Worm (Caenorhabditis elegans): ENCODE results near the gene F35D2.3.

Gene F35D2.3

ce11 chrII:7547269-7547668, 23.1 kb upstream of the F35D2.3 start:
- TF ChIP-seq nhr-77 (tag; optimal IDR thresholded peaks at IDR 0.05) = no peak
- TF ChIP-seq nhr-11 (tag; optimal IDR thresholded peaks at IDR 0.05) = no peak
- TF ChIP-seq nhr-67 (tag; optimal IDR thresholded peaks at IDR 0.05) = no peak
- TF ChIP-seq ztf-4 (tag; optimal IDR thresholded peaks at IDR 0.05) = no peak
- no peak for TF ChIP-seq ceh-9 (tag; optimal IDR thresholded peaks at IDR 0.05)

- TF ChIP-seq nhr-77 (tag; optimal IDR thresholded peaks at IDR 0.05) (no peak), nhr-28 (tag; optimal IDR thresholded peaks at IDR 0.05) (no peak), unc-39 (tag; optimal IDR thresholded peaks at IDR 0.05) (no peak), nhr-23 (tag; optimal IDR thresholded peaks at IDR 0.05) (no peak)
These were observed 22.4 kb upstream of the F35D2.3 start, which contains the start of gene fbxa-224 for ce11 chrII:7548044-7548443. fbxa-224 (minus strand) TSS chrII:7548144.

DNA sequence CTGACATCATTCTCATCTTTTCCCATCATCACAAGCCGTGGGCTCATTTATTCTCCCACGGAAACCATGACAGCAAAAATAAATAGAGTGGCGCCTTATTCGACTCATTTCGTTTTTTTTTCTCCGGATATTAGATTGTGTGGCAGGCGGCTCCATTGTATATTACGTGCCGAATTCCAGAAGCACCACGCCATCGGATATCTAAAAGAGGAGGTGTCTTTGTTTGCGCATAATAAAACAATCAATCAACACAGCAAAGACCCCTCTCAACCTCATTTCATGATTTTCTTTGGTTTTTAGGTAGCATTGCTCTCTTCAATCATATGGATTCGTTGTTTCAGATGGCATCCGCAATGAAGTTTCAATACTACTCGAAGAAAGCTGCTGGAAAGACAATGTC, 21.4 kb upstream of the F35D2.3 start, which contains the start of gene tph-1:
TSS of gene tph-1 (plus strand) at position 301 of the 400 bp plus-strand sequence.
- TF ChIP-seq egl-27 (tag; optimal IDR thresholded peaks at IDR 0.05) = no peak
- TF ChIP-seq fkh-10 (GFP tag; optimal IDR thresholded peaks at IDR 0.05) = no peak
- TF ChIP-seq elt-2 (tag; optimal IDR thresholded peaks at IDR 0.05) = no peak
- TF ChIP-seq skn-1 (tag; optimal IDR thresholded peaks at IDR 0.05) = no peak
- TF ChIP-seq nhr-77 (tag; optimal IDR thresholded peaks at IDR 0.05) = no peak
- no peak for TF ChIP-seq nhr-67 (tag; optimal IDR thresholded peaks at IDR 0.05)
- TF ChIP-seq elt-1 (tag; optimal IDR thresholded peaks at IDR 0.05) = no peak
- no peak for TF ChIP-seq tbx-2 (tag; optimal IDR thresholded peaks at IDR 0.05)
- TF ChIP-seq ztf-4 (tag; optimal IDR thresholded peaks at IDR 0.05) = no peak

DNA sequence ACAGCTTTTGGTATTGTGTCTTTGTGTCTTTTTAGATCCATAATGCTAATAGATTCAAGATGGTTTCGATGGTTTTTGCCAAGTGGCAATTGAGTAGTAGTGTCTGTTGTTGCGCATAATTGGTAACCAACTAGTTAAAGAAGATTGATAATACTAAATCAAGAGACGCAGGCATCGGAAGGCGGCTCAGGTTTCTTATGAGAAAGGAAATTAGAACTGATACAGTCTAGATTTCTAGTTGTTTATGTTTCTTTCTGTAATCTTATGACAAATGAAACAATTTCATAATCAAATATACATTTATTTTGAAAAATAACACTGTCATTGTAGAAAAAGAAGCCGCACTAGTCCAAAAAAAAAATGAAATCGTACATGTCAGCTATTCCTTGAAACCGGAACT, 16.6 kb upstream of the F35D2.3 start, which contains the start of gene ZK1290.10:
TSS of gene ZK1290.10 (minus strand) at position 101 of the 400 bp plus-strand sequence.
- TF ChIP-seq nhr-237 (tag; optimal IDR thresholded peaks at IDR 0.05) (no peak), lsy-12 (tag; optimal IDR thresholded peaks at IDR 0.05) (no peak), mdl-1 (tag; optimal IDR thresholded peaks at IDR 0.05) (no peak), nhr-43 (tag; optimal IDR thresholded peaks at IDR 0.05; ENCODE audit: poor library complexity, severe bottlenecking) (no peak)

DNA sequence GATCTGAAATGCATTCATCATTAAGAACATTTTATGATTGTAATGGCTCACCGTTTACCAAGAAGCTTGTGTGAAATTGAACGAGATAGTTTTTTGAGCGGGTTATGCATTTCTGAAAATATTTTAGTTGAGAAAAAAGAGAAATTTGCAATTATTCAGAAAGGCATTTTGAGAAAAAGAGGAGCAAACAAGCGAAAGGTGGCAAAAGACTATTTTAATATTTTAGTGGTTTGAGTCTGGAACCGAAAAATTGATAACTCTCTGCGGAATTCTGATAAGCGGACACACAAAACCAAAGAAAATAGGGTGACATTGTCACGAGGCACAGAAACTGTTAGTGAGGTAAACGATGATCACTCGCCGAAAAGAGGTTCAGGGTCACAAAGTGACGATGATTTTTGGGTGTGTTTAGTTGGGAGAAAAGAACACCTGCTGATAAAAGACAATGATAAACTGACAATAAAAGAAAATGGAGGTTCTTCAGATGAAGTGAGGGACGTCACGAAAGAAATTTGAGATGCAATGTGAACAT, 15.6 kb upstream of the F35D2.3 start:
- peak; percentile 79 for TF ChIP-seq pqm-1 (tag; optimal IDR thresholded peaks at IDR 0.05)
- no peak for TF ChIP-seq lsy-12 (tag; optimal IDR thresholded peaks at IDR 0.05)
- TF ChIP-seq pha-4 (tag; optimal IDR thresholded peaks at IDR 0.05) = peak; percentile 55
- no peak for TF ChIP-seq hmg-11 (tag; optimal IDR thresholded peaks at IDR 0.05)
- peak; percentile 98 for TF ChIP-seq elt-2 (tag; optimal IDR thresholded peaks at IDR 0.05)
- peak; percentile 84 for TF ChIP-seq jun-1 (tag; optimal IDR thresholded peaks at IDR 0.05)
- no peak for TF ChIP-seq elt-1 (tag; optimal IDR thresholded peaks at IDR 0.05)
- peak; percentile 81 for TF ChIP-seq nhr-25 (tag; optimal IDR thresholded peaks at IDR 0.05)

DNA sequence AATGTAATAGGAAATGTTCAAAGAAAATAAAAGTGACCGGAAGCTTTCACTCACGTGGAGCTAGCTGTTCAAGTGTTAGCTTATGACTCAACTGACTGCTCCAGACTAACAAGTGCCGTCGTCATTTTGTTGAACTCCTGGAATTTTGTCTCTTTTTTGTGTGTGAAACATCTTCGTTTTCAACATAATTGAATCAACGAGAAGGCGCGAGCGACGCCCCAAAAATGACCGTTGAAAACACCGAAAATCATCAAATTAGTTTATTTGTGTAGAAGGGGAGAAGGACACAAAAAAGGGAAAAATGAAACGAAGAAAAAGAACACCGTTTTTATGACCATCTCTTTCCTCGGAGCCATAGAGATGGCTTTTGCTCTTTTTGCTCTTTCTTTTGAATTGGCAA, 15.0 kb upstream of the F35D2.3 start, which contains the start of gene ZK1290.14:
TSS of gene ZK1290.14 (minus strand) at position 139 of the 400 bp plus-strand sequence.
- no peak for TF ChIP-seq nhr-43 (tag; optimal IDR thresholded peaks at IDR 0.05; ENCODE audit: poor library complexity, severe bottlenecking)
- TF ChIP-seq eor-1 (tag; optimal IDR thresholded peaks at IDR 0.05) = no peak

DNA sequence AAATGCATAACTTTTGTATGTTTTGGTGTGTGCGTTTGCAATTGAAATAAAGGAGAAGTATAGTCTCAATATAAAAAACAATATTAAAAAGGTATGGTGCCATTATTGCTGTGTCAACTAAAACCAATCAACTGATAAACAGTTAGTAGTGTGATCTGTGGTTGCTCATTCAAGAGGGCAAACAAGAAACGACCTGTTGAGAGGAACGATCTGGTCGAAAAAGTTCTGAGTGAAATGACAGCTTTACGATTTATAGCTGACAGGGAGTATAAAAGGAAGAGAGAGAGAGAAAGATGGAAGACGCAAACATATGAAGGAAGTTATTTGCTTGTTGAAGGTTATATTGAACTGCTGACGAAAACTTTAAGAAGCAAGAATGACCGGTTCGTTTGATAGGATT, 12.4 kb upstream of the F35D2.3 start:
- TF ChIP-seq nhr-25 (tag; optimal IDR thresholded peaks at IDR 0.05) (peak; percentile 51), snpc-4 (tag; optimal IDR thresholded peaks at IDR 0.05) (no peak), pha-4 (tag; optimal IDR thresholded peaks at IDR 0.05) (peak; percentile 54), fkh-2 (tag; optimal IDR thresholded peaks at IDR 0.05) (no peak), pqm-1 (tag; optimal IDR thresholded peaks at IDR 0.05) (peak; percentile 26), unc-62 (GFP tag; optimal IDR thresholded peaks at IDR 0.05) (peak; percentile 10), jun-1 (tag; optimal IDR thresholded peaks at IDR 0.05) (peak; percentile 13)

- no peak for TF ChIP-seq nhr-23 (tag; optimal IDR thresholded peaks at IDR 0.05)
- peak; percentile 72 for TF ChIP-seq fkh-10 (GFP tag; optimal IDR thresholded peaks at IDR 0.05)
These were observed 11.5 kb upstream of the F35D2.3 start for ce11 chrII:7558864-7559263.

Measured in whole organism, L3 larva.